Worm (Caenorhabditis elegans): ENCODE data around the gene srbc-65.

ce11 chrV:16534000-16534399, 16.8 kb upstream of the srbc-65 start, which contains the start of gene cpr-2:
- TF ChIP-seq snpc-4 (tag; optimal IDR thresholded peaks at IDR 0.05), result no peak
- no peak for TF ChIP-seq D1046.2 (GFP tag; IDR thresholded peaks at IDR 0.05)
- TF ChIP-seq dve-1 (tag; optimal IDR thresholded peaks at IDR 0.05; ENCODE audit: insufficient read depth), result no peak
- TF ChIP-seq ceh-82 (tag; optimal IDR thresholded peaks at IDR 0.05), result no peak
- TF ChIP-seq nhr-25 (tag; optimal IDR thresholded peaks at IDR 0.05; ENCODE audit: borderline replicate concordance, insufficient read depth), result no peak
- TF ChIP-seq mdl-1 (tag; optimal IDR thresholded peaks at IDR 0.05), result no peak
- no peak for TF ChIP-seq dpl-1 (GFP tag; optimal IDR thresholded peaks at IDR 0.05)
- TF ChIP-seq unc-130 (GFP tag; optimal IDR thresholded peaks at IDR 0.05), result no peak
- TF ChIP-seq nhr-11 (tag; optimal IDR thresholded peaks at IDR 0.05), result no peak
- no peak for TF ChIP-seq ztf-11 (tag; optimal IDR thresholded peaks at IDR 0.05)
- no peak for TF ChIP-seq ceh-28 (tag; optimal IDR thresholded peaks at IDR 0.05)
- TF ChIP-seq sdz-12 (GFP tag; optimal IDR thresholded peaks at IDR 0.05), result no peak
- no peak for TF ChIP-seq unc-62 (GFP tag; optimal IDR thresholded peaks at IDR 0.05 in 1 of 2)
- TF ChIP-seq unc-62 (tag; optimal IDR thresholded peaks at IDR 0.05), result no peak
- TF ChIP-seq R02D3.7 (tag; optimal IDR thresholded peaks at IDR 0.05), result no peak
